Worm (Caenorhabditis elegans): ENCODE measurements around the gene sup-37.

DNA sequence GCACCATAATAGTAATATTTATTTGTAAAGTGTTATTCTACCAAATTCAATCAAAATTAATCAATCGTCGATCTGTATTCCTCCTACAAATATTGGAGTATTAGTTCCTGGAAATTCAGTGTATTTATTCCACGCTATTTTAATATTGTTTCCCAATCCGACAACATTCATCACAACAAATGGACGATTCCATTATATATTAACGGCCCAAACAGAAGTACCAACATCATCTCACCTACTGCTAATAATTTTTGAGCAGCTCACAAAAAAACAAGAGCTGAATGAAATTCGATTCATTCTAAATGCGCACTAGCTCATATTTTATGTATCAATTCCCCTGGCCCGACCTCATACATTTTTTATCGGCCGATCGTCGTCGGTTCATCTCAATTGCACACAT is 19.3 kb upstream of the sup-37 start:
- TF ChIP-seq ceh-27 (GFP tag; optimal IDR thresholded peaks at IDR 0.05), result no peak
- TF ChIP-seq dox-1 (GFP tag; IDR thresholded peaks at IDR 0.05), result no peak
- no peak for TF ChIP-seq lir-1 (GFP tag; conservative IDR thresholded peaks at IDR 0.05)
- TF ChIP-seq B0336.3 (GFP tag; IDR thresholded peaks at IDR 0.05), result no peak
- TF ChIP-seq nfya-2 (GFP tag; IDR thresholded peaks at IDR 0.05), result no peak
- TF ChIP-seq Y56A3A.18 (GFP tag; IDR thresholded peaks at IDR 0.05), result no peak
- no peak for TF ChIP-seq athp-1 (tag; optimal IDR thresholded peaks at IDR 0.05)
- no peak for TF ChIP-seq snpc-4 (GFP tag; optimal IDR thresholded peaks at IDR 0.05)
- no peak for TF ChIP-seq snpc-4 (tag; optimal IDR thresholded peaks at IDR 0.05)
